Worm (Caenorhabditis elegans): Measurements from ENCODE around the gene ZK1240.2.

- TF ChIP-seq R02D3.7 (tag; optimal IDR thresholded peaks at IDR 0.05) = no peak
- TF ChIP-seq nhr-10 (tag; optimal IDR thresholded peaks at IDR 0.05) = no peak
- TF ChIP-seq ZK546.5 (tag; optimal IDR thresholded peaks at IDR 0.05) = no peak
- TF ChIP-seq nhr-11 (tag; optimal IDR thresholded peaks at IDR 0.05) = no peak
- no peak for TF ChIP-seq egl-27 (tag; optimal IDR thresholded peaks at IDR 0.05)
- TF ChIP-seq lsy-2 (tag; optimal IDR thresholded peaks at IDR 0.05) = no peak
- no peak for TF ChIP-seq nhr-237 (tag; optimal IDR thresholded peaks at IDR 0.05)
- no peak for TF ChIP-seq elt-3 (tag; optimal IDR thresholded peaks at IDR 0.05)
- TF ChIP-seq unc-62 (GFP tag; optimal IDR thresholded peaks at IDR 0.05) = no peak
- TF ChIP-seq mdl-1 (tag; optimal IDR thresholded peaks at IDR 0.05) = no peak
These were observed 36.8 kb downstream of the ZK1240.2 start, which contains the start of gene F43C11.16 for ce11 chrII:2359965-2360364.

Data from whole organism, L2 larva.